Worm (Caenorhabditis elegans) whole organism, L3 larva: ENCODE results near the gene C05B5.11.

Experiments
- daf-12 ChIP-seq: fragments of 150-350 bp; optimal IDR thresholded peaks from 2 replicates; lab custom pipeline; 2014; ENCODE audit warnings: missing biosample characterization, missing genetic modification reagents, missing genetic modification characterization
- egl-27 ChIP-seq: sonication (generic microtip); optimal IDR thresholded peaks from 4 replicates; lab custom pipeline; 2017; ENCODE audit warnings: missing biosample characterization, missing genetic modification reagents, missing genetic modification characterization
- elt-2 ChIP-seq: sonication (generic microtip); optimal IDR thresholded peaks from 2 replicates; lab custom pipeline; 2016; ENCODE audit warnings: missing genetic modification reagents, mild to moderate bottlenecking, missing genetic modification characterization, missing compliant biosample characterization
- fkh-10 ChIP-seq: sonication (generic microtip); optimal IDR thresholded peaks from 2 replicates; lab custom pipeline; 2017; ENCODE audit warnings: missing biosample characterization, missing genetic modification reagents, missing genetic modification characterization
- jun-1 ChIP-seq: fragments of 150-350 bp; optimal IDR thresholded peaks from 2 replicates; lab custom pipeline; 2014; ENCODE audit warnings: missing biosample characterization, missing genetic modification reagents, missing genetic modification characterization
- nhr-12 ChIP-seq: fragments of 150-350 bp; optimal IDR thresholded peaks from 2 replicates; lab custom pipeline; 2014; ENCODE audit warnings: missing biosample characterization, missing genetic modification characterization
- nhr-23 ChIP-seq: fragments of 150-350 bp; optimal IDR thresholded peaks from 2 replicates; lab custom pipeline; 2014; ENCODE audit warnings: missing biosample characterization, missing genetic modification reagents, missing genetic modification characterization
- nhr-25 ChIP-seq: sonication (generic microtip); optimal IDR thresholded peaks from 2 replicates; lab custom pipeline; 2017; ENCODE audit warnings: missing biosample characterization, missing genetic modification characterization
- nhr-28 ChIP-seq: fragments of 150-350 bp; optimal IDR thresholded peaks from 2 replicates; lab custom pipeline; 2014; ENCODE audit warnings: missing biosample characterization, missing genetic modification characterization
- nhr-76 ChIP-seq: fragments of 150-350 bp; sonication (generic microtip); optimal IDR thresholded peaks from 5 replicates; lab custom pipeline; 2014; ENCODE audit warnings: missing biosample characterization, missing genetic modification characterization
- snpc-4 ChIP-seq: fragments of 150-350 bp; optimal IDR thresholded peaks from 2 replicates; lab custom pipeline; 2014; ENCODE audit warnings: missing biosample characterization, missing genetic modification characterization
- unc-62 ChIP-seq: fragments of 150-350 bp; sonication (generic microtip); optimal IDR thresholded peaks from 4 replicates; lab custom pipeline; 2014; ENCODE audit warnings: missing biosample characterization, missing genetic modification reagents, missing genetic modification characterization
- ztf-11 ChIP-seq: fragments of 150-350 bp; optimal IDR thresholded peaks from 2 replicates; lab custom pipeline; 2014; ENCODE audit warnings: missing biosample characterization, missing genetic modification characterization

DNA sequence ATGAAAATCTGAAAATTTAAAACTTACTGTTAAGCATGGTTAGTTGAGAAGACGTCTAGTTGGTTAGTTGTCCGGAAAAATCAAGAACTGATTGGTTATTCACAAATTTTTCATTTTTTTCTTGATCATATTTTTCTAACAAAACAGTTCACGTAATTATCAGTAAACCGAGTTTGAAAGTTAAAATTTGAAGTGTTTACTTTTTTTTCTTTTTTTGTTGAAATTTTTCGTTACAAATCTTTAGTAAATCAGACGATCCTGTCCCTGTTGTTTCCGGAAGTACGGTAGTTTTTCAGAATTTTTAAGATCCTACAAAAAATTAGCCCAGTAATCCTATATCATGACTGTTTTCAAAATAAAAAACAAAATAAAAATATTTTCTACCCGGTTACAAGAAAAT is 3.9 kb upstream of the C05B5.11 start, which contains the start of gene C05B5.2:
- TF ChIP-seq elt-2, result no peak
- no peak for TF ChIP-seq nhr-25 (tag; lab: Kevin White, UChicago)
- TF ChIP-seq nhr-12, result no peak
- TF ChIP-seq nhr-28, result no peak
- no peak for TF ChIP-seq ztf-11
- no peak for TF ChIP-seq jun-1 (tag; lab: Kevin White, UChicago)
- no peak for TF ChIP-seq unc-62 (GFP tag; lab: Kevin White, UChicago)
- TF ChIP-seq nhr-23, result no peak
- TF ChIP-seq egl-27 (tag; lab: Kevin White, UChicago), result no peak
- TF ChIP-seq fkh-10 (GFP tag; lab: Kevin White, UChicago), result no peak
- TF ChIP-seq nhr-76 (tag; lab: Kevin White, UChicago), result no peak
- no peak for TF ChIP-seq daf-12
- no peak for TF ChIP-seq snpc-4 (tag; lab: Kevin White, UChicago)
